Fruit fly (Drosophila melanogaster) whole organism, embryonic: ENCODE results near the gene rdo.

ENCODE experiments used
- Awh ChIP-seq: fragments of 200-800 bp; sonication (Bioruptor generic); IDR thresholded peaks from 2 replicates; pipeline ENCODE4, ENCODE4 v1.3.6; 2022; ENCODE audit warnings: missing biosample characterization, missing genetic modification characterization
- BEAF-32 ChIP-seq: fragments of 200-800 bp; sonication (Bioruptor generic); optimal IDR thresholded peaks from 3 replicates; lab custom pipeline; 2017; ENCODE audit warnings: missing biosample characterization, missing genetic modification characterization, mild to moderate bottlenecking, moderate library complexity, missing genetic modification reagents
- BtbVII ChIP-seq: fragments of 200-800 bp; sonication (Bioruptor generic); optimal IDR thresholded peaks from 3 replicates; lab custom pipeline; 2017; ENCODE audit warnings: missing biosample characterization, mild to moderate bottlenecking, missing genetic modification characterization
- C15 ChIP-seq: fragments of 200-800 bp; sonication (Bioruptor generic); IDR thresholded peaks from 3 replicates; pipeline ENCODE4 v1.3.6; 2022; ENCODE audit warnings: missing biosample characterization, missing genetic modification characterization
- CG13296 ChIP-seq: fragments of 200-800 bp; sonication (Bioruptor generic); optimal IDR thresholded peaks from 3 replicates; lab custom pipeline; 2018; ENCODE audit warnings: missing biosample characterization, mild to moderate bottlenecking, missing genetic modification characterization
- CG13894 ChIP-seq: fragments of 200-800 bp; sonication (Bioruptor generic); optimal IDR thresholded peaks from 3 replicates; lab custom pipeline; 2018; ENCODE audit warnings: missing biosample characterization, mild to moderate bottlenecking, missing genetic modification characterization, moderate library complexity
- CG14965 ChIP-seq: fragments of 200-800 bp; sonication (Bioruptor generic); optimal IDR thresholded peaks from 2 replicates; lab custom pipeline; 2016; ENCODE audit warnings: missing biosample characterization, missing genetic modification characterization, borderline replicate concordance
- CG1602 ChIP-seq: fragments of 200-800 bp; sonication (Bioruptor generic); optimal IDR thresholded peaks from 3 replicates; lab custom pipeline; 2016; ENCODE audit warnings: missing biosample characterization, missing genetic modification characterization
- CG17328 ChIP-seq: fragments of 200-800 bp; sonication (Bioruptor generic); IDR thresholded peaks from 2 replicates; pipeline ENCODE4 v1.3.6; 2022; ENCODE audit warnings: missing biosample characterization, missing genetic modification characterization
- CG2120 ChIP-seq: fragments of 200-800 bp; sonication (Bioruptor generic); optimal IDR thresholded peaks from 3 replicates; lab custom pipeline; 2016; ENCODE audit warnings: missing biosample characterization, missing genetic modification characterization
- CG30020 ChIP-seq: fragments of 200-800 bp; optimal IDR thresholded peaks from 2 replicates; lab custom pipeline; 2019; ENCODE audit warnings: missing biosample characterization, mild to moderate bottlenecking, missing genetic modification characterization, moderate library complexity
- CG31388 ChIP-seq: fragments of 200-800 bp; sonication (Bioruptor generic); optimal IDR thresholded peaks from 2 replicates; lab custom pipeline; 2016; ENCODE audit warnings: missing biosample characterization, missing genetic modification characterization
- CG4282 ChIP-seq: fragments of 200-800 bp; sonication (Bioruptor generic); optimal IDR thresholded peaks from 2 replicates; lab custom pipeline; 2016; ENCODE audit warnings: missing biosample characterization, missing genetic modification characterization
- CG4617 ChIP-seq: fragments of 200-800 bp; sonication (Bioruptor generic); optimal IDR thresholded peaks from 3 replicates; lab custom pipeline; 2016; ENCODE audit warnings: missing biosample characterization, missing genetic modification characterization, borderline replicate concordance
- CG4730 ChIP-seq: fragments of 200-800 bp; sonication (Bioruptor generic); IDR thresholded peaks from 2 replicates; pipeline ENCODE4 v1.3.6; 2022; ENCODE audit warnings: missing biosample characterization, missing genetic modification characterization
- CoRest ChIP-seq: fragments of 200-800 bp; sonication (Bioruptor generic); optimal IDR thresholded peaks from 3 replicates; lab custom pipeline; 2018; ENCODE audit warnings: missing biosample characterization, mild to moderate bottlenecking, missing genetic modification characterization, moderate library complexity
- Dp ChIP-seq: fragments of 200-800 bp; sonication (Bioruptor generic); optimal IDR thresholded peaks from 2 replicates; lab custom pipeline; 2018; ENCODE audit warnings: missing biosample characterization, mild to moderate bottlenecking, missing genetic modification characterization, moderate library complexity
- Drgx ChIP-seq: fragments of 200-800 bp; sonication (Bioruptor generic); IDR thresholded peaks from 2 replicates; pipeline ENCODE4 v1.3.6; 2022; ENCODE audit warnings: missing biosample characterization, missing genetic modification characterization
- GATAe ChIP-seq: fragments of 200-800 bp; sonication (Bioruptor generic); conservative IDR thresholded peaks from 2 replicates; pipeline ENCODE4 v1.3.6; 2022; ENCODE audit warnings: missing biosample characterization, missing genetic modification characterization
- HLH4C ChIP-seq: fragments of 200-800 bp; sonication (Bioruptor generic); IDR thresholded peaks from 3 replicates; pipeline ENCODE4 v1.3.6; 2022; ENCODE audit warnings: missing biosample characterization, missing genetic modification characterization; ENCODE audit not compliant: partially characterized antibody
- Max ChIP-seq: fragments of 200-800 bp; sonication (Bioruptor generic); optimal IDR thresholded peaks from 2 replicates; lab custom pipeline; 2016; ENCODE audit warnings: missing biosample characterization, mild to moderate bottlenecking, missing genetic modification characterization
- Ptx1 ChIP-seq: fragments of 200-800 bp; sonication (Bioruptor generic); IDR thresholded peaks from 2 replicates; pipeline ENCODE4 v1.3.6; 2022; ENCODE audit warnings: missing biosample characterization, missing genetic modification characterization
- Rx ChIP-seq: fragments of 200-800 bp; sonication (Bioruptor generic); IDR thresholded peaks from 2 replicates; pipeline ENCODE4 v1.3.6; 2022; ENCODE audit warnings: missing biosample characterization, missing genetic modification characterization
- TFAM ChIP-seq: fragments of 200-800 bp; sonication (Bioruptor generic); optimal IDR thresholded peaks from 2 replicates; lab custom pipeline; 2017; ENCODE audit warnings: missing biosample characterization, missing genetic modification characterization, inconsistent platforms
- Xbp1 ChIP-seq: fragments of 200-800 bp; sonication (Bioruptor generic); optimal IDR thresholded peaks from 3 replicates; lab custom pipeline; 2016; ENCODE audit warnings: missing biosample characterization, mild to moderate bottlenecking, missing genetic modification characterization
- ab ChIP-seq: fragments of 200-800 bp; sonication (Bioruptor generic); optimal IDR thresholded peaks from 2 replicates; lab custom pipeline; 2016; ENCODE audit warnings: missing biosample characterization, missing genetic modification characterization
- bsh ChIP-seq, 2 experiments: fragments of 200-800 bp; sonication (Bioruptor generic); optimal IDR thresholded peaks; 2 replicates each; lab custom pipeline; 2017 to 2018; ENCODE audit warnings: mild to moderate bottlenecking in 2 of 2, missing biosample characterization in 2 of 2, missing genetic modification characterization in 2 of 2, moderate library complexity in 1 of 2
- dati ChIP-seq: fragments of 200-800 bp; sonication (Bioruptor generic); IDR thresholded peaks from 2 replicates; pipeline ENCODE4 v1.3.6; 2022; ENCODE audit warnings: missing biosample characterization, missing genetic modification characterization
- esg ChIP-seq: fragments of 200-800 bp; sonication (Bioruptor generic); conservative IDR thresholded peaks from 2 replicates; pipeline ENCODE4 v1.3.6; 2022; ENCODE audit warnings: missing biosample characterization, missing genetic modification characterization
- exex ChIP-seq: fragments of 200-800 bp; sonication (Bioruptor generic); optimal IDR thresholded peaks from 4 replicates; lab custom pipeline; 2018; ENCODE audit warnings: missing biosample characterization, mild to moderate bottlenecking, missing genetic modification characterization, moderate library complexity
- eyg ChIP-seq: fragments of 200-800 bp; sonication (Bioruptor generic); optimal IDR thresholded peaks from 3 replicates; lab custom pipeline; 2016; ENCODE audit warnings: missing biosample characterization, missing genetic modification characterization
- h ChIP-seq: fragments of >200 bp; optimal IDR thresholded peaks from 2 replicates; lab custom pipeline; 2017
- hkb ChIP-seq, 2 experiments: fragments of 200-800 bp in 1 of 2; fragments of >200 bp in 1 of 2; sonication (Bioruptor generic) in 1 of 2; IDR thresholded peaks in 1 of 2; optimal IDR thresholded peaks in 1 of 2; 2 replicates each; pipeline versions ENCODE4 v1.3.6 to Lab custom; 2017 to 2022; ENCODE audit warnings: missing biosample characterization in 1 of 2, missing genetic modification characterization in 1 of 2
- klu ChIP-seq: fragments of 200-800 bp; sonication (Bioruptor generic); IDR thresholded peaks from 2 replicates; pipeline ENCODE4 v1.3.6; 2022; ENCODE audit warnings: missing biosample characterization, missing genetic modification characterization
- knrl ChIP-seq: fragments of 200-800 bp; sonication (Bioruptor generic); IDR thresholded peaks from 3 replicates; pipeline ENCODE4 v1.3.6; 2022; ENCODE audit warnings: missing biosample characterization, missing genetic modification characterization; ENCODE audit not compliant: partially characterized antibody
- pan ChIP-seq, 4 experiments: fragments of >200 bp in 3 of 4; fragments of 200-800 bp in 1 of 4; sonication (Bioruptor generic) in 1 of 4; optimal IDR thresholded peaks in 3 of 4; IDR thresholded peaks in 1 of 4; 2 replicates each; pipeline versions ENCODE4 v1.3.6 to Lab custom; 2017 to 2022; ENCODE audit warnings: missing biosample characterization in 2 of 4, missing genetic modification characterization in 2 of 4, mixed read lengths in 1 of 4
- pho ChIP-seq: fragments of 200-800 bp; sonication (Bioruptor generic); optimal IDR thresholded peaks from 2 replicates; lab custom pipeline; 2016; ENCODE audit warnings: missing biosample characterization, missing genetic modification characterization
- phol ChIP-seq: fragments of 200-800 bp; sonication (Bioruptor generic); optimal IDR thresholded peaks from 3 replicates; lab custom pipeline; 2018; ENCODE audit warnings: missing biosample characterization, mild to moderate bottlenecking, missing genetic modification characterization, moderate library complexity
- run ChIP-seq: fragments of 200-800 bp; sonication (Bioruptor generic); optimal IDR thresholded peaks from 3 replicates; lab custom pipeline; 2018; ENCODE audit warnings: missing biosample characterization, mild to moderate bottlenecking, missing genetic modification characterization
- schlank ChIP-seq: fragments of 200-800 bp; sonication (Bioruptor generic); optimal IDR thresholded peaks from 2 replicates; lab custom pipeline; 2018; ENCODE audit warnings: missing biosample characterization, mild to moderate bottlenecking, missing genetic modification characterization
- stc ChIP-seq: fragments of 200-800 bp; sonication (Bioruptor generic); IDR thresholded peaks from 2 replicates; pipeline ENCODE4 v1.3.6; 2022; ENCODE audit warnings: missing biosample characterization, missing genetic modification characterization
- tap ChIP-seq: fragments of 200-800 bp; optimal IDR thresholded peaks from 3 replicates; lab custom pipeline; 2019; ENCODE audit warnings: missing biosample characterization, mild to moderate bottlenecking, missing genetic modification characterization, moderate library complexity
- tgo ChIP-seq: fragments of 200-800 bp; sonication (Bioruptor generic); IDR thresholded peaks from 3 replicates; pipeline ENCODE4 v1.3.6; 2022; ENCODE audit warnings: missing biosample characterization, missing genetic modification characterization
- tx ChIP-seq: fragments of 200-800 bp; sonication (Bioruptor generic); optimal IDR thresholded peaks from 2 replicates; lab custom pipeline; 2016; ENCODE audit warnings: missing biosample characterization, missing genetic modification characterization
- vvl ChIP-seq: fragments of 200-800 bp; sonication (Bioruptor generic); IDR thresholded peaks from 2 replicates; pipeline ENCODE4 v1.3.6; 2022; ENCODE audit warnings: missing biosample characterization, missing genetic modification characterization

The rdo gene

dm6 chr2L:17963071-17963567, 49.1 kb upstream of the rdo start, which contains the start of gene CG5674 (continued):
- TF ChIP-seq CoRest (tag; lab: Kevin White, UChicago) (peak; percentile 40), hkb (optimal IDR thresholded peaks at IDR 0.05; lab: Kevin White, UChicago) (no peak), hkb (GFP tag; IDR thresholded peaks at IDR 0.05; lab: Robert Waterston, UW) (no peak; the same call in 1 of the 2 replicates), BEAF-32 (GFP tag; lab: Kevin White, UChicago) (peak; percentile 91), Drgx (GFP tag; lab: Robert Waterston, UW) (peak; percentile 54), Dp (GFP tag; lab: Kevin White, UChicago) (peak; percentile 21), Ptx1 (peak; percentile 69), CG4282 (GFP tag; lab: Kevin White, UChicago) (no peak), CG17328 (GFP tag; lab: Robert Waterston, UW) (peak; percentile 32; the same call in 1 of the 2 replicates), phol (tag; lab: Kevin White, UChicago) (peak; percentile 72), tap (no peak), CG13296 (GFP tag; lab: Kevin White, UChicago) (no peak), schlank (tag; lab: Kevin White, UChicago) (no peak), tx (GFP tag; lab: Kevin White, UChicago) (peak; percentile 37), CG4730 (GFP tag; lab: Robert Waterston, UW) (peak; percentile 50), klu (GFP tag; lab: Robert Waterston, UW) (no peak), TFAM (GFP tag; lab: Kevin White, UChicago) (no peak), HLH4C (peak; percentile 94), run (tag; lab: Kevin White, UChicago) (no peak), CG14965 (GFP tag; lab: Kevin White, UChicago) (no peak), pho (GFP tag; lab: Kevin White, UChicago) (peak; percentile 68), bsh (GFP tag; optimal IDR thresholded peaks at IDR 0.05; lab: Kevin White, UChicago) (no peak), Rx (no peak), tgo (peak; percentile 33; the same call in 1 of the 3 replicates), vvl (GFP tag; lab: Robert Waterston, UW) (peak; percentile 77; the same call in 1 of the 2 replicates), CG13894 (tag; lab: Kevin White, UChicago) (no peak), CG4617 (GFP tag; lab: Kevin White, UChicago) (peak; percentile 64), Awh (no peak), CG1602 (GFP tag; lab: Kevin White, UChicago) (peak; percentile 52), esg (GFP tag; lab: Robert Waterston, UW) (peak; percentile 49), Max (GFP tag; lab: Kevin White, UChicago) (no peak), Xbp1 (GFP tag; lab: Kevin White, UChicago) (peak; percentile 58), knrl (GFP tag; lab: Robert Waterston, UW) (peak; percentile 90), eyg (GFP tag; lab: Kevin White, UChicago) (peak; percentile 39), CG2120 (GFP tag; lab: Kevin White, UChicago) (no peak), dati (no peak), C15 (GFP tag; lab: Robert Waterston, UW) (no peak), h (lab: Kevin White, UChicago) (no peak), exex (no peak), CG31388 (GFP tag; lab: Kevin White, UChicago) (no peak), stc (GFP tag; lab: Robert Waterston, UW) (0 out of 2 replicates have a peak, but pooled peaks have one; percentile 5), BtbVII (GFP tag; lab: Kevin White, UChicago) (no peak), pan (optimal IDR thresholded peaks at IDR 0.05; lab: Kevin White, UChicago) (no peak), pan (GFP tag; optimal IDR thresholded peaks at IDR 0.05 in 1 of 2, IDR thresholded peaks at IDR 0.05 in 1 of 2) (peak in 1 of 2 experiments; percentile 52), CG30020 (tag; lab: Kevin White, UChicago) (no peak), ab (GFP tag; lab: Kevin White, UChicago) (no peak), GATAe (GFP tag; lab: Robert Waterston, UW) (no peak)
